Fruit fly (Drosophila melanogaster): ENCODE results near the gene RPA3.
"Not testable (repeated sequence)": the region's sequence is repeated elsewhere in the genome, so short reads cannot be mapped to it uniquely, and the experiment has no call there.

RPA3 gene

dm6 chrX:11621866-11622648, 6.4 kb upstream of the RPA3 start, which contains the start of gene Ptp10D:
TSS of gene Ptp10D (plus strand) at chrX:11622015.
- TF ChIP-seq CTCF (optimal IDR thresholded peaks at IDR 0.05) (no peak), CG8478 (optimal IDR thresholded peaks at IDR 0.05) (no peak)

dm6 chrX:11621315-11621865, 5.8 kb upstream of the RPA3 start:
- TF ChIP-seq CG8478 (optimal IDR thresholded peaks at IDR 0.05) (no peak), CTCF (optimal IDR thresholded peaks at IDR 0.05) (no peak)

- no peak for TF ChIP-seq CG8478 (optimal IDR thresholded peaks at IDR 0.05)
- TF ChIP-seq CTCF (optimal IDR thresholded peaks at IDR 0.05): no peak
Observed at dm6 chrX:11620527-11620926, 4.9 kb upstream of the RPA3 start.

DNA sequence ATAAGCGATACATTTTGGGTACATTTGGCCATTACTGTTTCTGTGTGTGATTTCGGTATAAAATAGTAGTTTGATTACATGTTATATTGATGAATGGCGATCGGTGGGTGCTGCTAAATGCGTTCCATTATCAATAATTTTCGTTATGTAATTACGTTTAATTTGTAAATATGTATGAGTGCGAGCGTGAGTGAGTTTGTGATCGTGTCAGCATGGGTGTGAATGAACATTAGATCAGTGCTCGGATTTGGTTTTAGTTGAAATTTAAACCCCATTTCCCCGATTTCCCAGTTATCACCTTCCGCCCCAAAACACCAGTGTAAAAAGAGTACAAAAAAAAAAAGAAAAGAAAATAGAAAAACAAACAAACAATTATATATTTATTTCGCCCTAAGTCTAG, 4.0 kb upstream of the RPA3 start:
- TF ChIP-seq CG8478 (optimal IDR thresholded peaks at IDR 0.05) (no peak), CTCF (optimal IDR thresholded peaks at IDR 0.05) (no peak)

- TF ChIP-seq CTCF (optimal IDR thresholded peaks at IDR 0.05): no peak
- TF ChIP-seq CG8478 (optimal IDR thresholded peaks at IDR 0.05): no peak
Observed at dm6 chrX:11616496-11616952, 884 bp upstream of the RPA3 start.

DNA sequence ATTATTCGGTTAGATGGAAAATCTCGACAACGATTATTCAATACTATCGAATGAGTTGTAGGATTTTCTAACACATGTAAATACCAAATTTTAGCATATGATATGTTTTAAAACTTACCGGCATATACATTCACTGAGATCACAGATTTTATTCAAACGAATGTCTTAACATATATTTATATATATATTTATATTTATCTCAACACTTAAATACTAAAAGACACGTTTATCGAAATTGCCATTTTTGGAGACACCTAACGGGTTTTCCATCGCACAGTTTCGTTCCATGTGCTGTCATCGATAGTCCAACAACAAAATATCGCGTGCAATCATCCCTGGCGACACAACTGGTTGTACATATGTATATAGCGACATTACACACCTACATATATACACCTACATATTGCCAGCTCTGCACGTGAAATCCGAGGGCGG, 4.0 kb downstream of the RPA3 start, which contains the start of the genes CG2247 and CG1703:
Gene CG2247, minus strand, starts transcription at position 8 of the 435 bp plus-strand sequence.
Gene CG1703, plus strand, starts transcription at position 283 of the 435 bp plus-strand sequence.
- TF ChIP-seq CG8478 (optimal IDR thresholded peaks at IDR 0.05) (no peak), CTCF (optimal IDR thresholded peaks at IDR 0.05) (no peak)

- no peak for TF ChIP-seq CG8478 (optimal IDR thresholded peaks at IDR 0.05)
- TF ChIP-seq CTCF (optimal IDR thresholded peaks at IDR 0.05): no peak
Observed at dm6 chrX:11611056-11611644, 4.5 kb downstream of the RPA3 start.

- no peak for TF ChIP-seq CG8478 (optimal IDR thresholded peaks at IDR 0.05)
- no peak for TF ChIP-seq CTCF (optimal IDR thresholded peaks at IDR 0.05)
Observed at dm6 chrX:11604094-11604493, 11.5 kb downstream of the RPA3 start, which contains the start of gene CG2533. TSS of gene CG2533 (minus strand) at chrX:11604194.

- TF ChIP-seq CTCF (optimal IDR thresholded peaks at IDR 0.05) (no peak), CG8478 (optimal IDR thresholded peaks at IDR 0.05) (no peak)
Observed at dm6 chrX:11601408-11601807, 14.2 kb downstream of the RPA3 start.

- no peak for TF ChIP-seq CTCF (optimal IDR thresholded peaks at IDR 0.05)
- no peak for TF ChIP-seq CG8478 (optimal IDR thresholded peaks at IDR 0.05)
Observed at dm6 chrX:11600795-11601358, 14.8 kb downstream of the RPA3 start.

- not testable (repeated sequence) for TF ChIP-seq CG8478, CTCF (optimal IDR thresholded peaks at IDR 0.05)
Observed at dm6 chrX:11599589-11599988, 16.1 kb downstream of the RPA3 start, which contains the start of gene rho-4. TSS of gene rho-4 (plus strand) at chrX:11599838.

dm6 chrX:11584075-11584474, 31.6 kb downstream of the RPA3 start, which contains the start of gene pkm:
TSS of gene pkm (minus strand) at chrX:11584175.
- TF ChIP-seq CG8478 (optimal IDR thresholded peaks at IDR 0.05) (no peak), CTCF (optimal IDR thresholded peaks at IDR 0.05) (no peak)

DNA sequence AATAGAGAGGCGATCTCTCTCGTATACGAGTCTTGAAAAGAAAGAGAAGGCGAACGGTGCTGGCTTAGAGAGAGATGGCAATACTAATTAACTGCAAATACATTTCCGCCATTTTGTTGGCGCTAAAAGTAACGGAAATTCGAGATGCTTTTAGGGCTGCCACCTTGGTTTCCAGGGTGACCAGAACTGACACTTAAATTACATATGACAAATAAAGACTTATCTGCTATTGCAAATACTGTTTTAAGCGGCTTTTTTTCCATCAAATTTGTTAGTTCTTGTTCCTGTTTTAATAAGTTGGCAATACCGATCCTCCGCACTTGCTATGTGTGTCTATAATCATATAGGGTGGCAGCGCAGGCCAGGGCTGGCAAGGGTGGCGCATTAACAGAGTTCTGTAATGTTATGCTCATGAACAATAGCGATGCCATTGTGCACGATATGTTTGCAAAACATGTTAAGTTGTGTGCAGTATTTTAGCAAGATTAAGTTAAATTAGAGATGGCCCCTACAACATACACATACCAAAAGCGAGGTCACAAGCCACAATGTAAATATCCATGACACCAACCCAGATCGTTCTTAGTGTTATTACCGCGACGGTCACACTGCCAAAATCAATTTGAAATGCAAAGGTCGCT, 35.3 kb downstream of the RPA3 start, which contains the start of gene nod:
Gene nod, plus strand, starts transcription at position 573 of the 641 bp plus-strand sequence.
- TF ChIP-seq CG8478 (optimal IDR thresholded peaks at IDR 0.05) (no peak), CTCF (optimal IDR thresholded peaks at IDR 0.05) (peak; percentile 62)

DNA sequence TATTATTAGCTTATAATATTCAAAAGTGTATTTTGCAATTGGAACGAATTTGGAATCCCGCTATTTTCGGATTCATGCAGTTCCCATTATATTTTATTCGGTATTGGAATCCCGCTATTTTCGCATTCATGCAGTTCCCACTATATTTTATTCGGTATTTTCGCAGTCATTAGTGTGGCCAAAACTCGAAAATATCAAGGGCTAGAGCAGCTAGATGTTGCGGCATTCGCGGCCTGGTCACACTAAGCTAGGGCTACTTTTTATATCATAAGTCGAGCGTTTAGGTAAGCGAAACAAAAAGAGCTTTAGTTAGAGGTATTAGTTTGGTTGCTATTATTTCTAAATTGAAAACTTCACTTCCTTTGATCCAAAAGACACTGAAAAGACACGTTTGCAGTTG, 36.8 kb downstream of the RPA3 start:
- TF ChIP-seq CTCF (optimal IDR thresholded peaks at IDR 0.05) (no peak), CG8478 (optimal IDR thresholded peaks at IDR 0.05) (no peak)

DNA sequence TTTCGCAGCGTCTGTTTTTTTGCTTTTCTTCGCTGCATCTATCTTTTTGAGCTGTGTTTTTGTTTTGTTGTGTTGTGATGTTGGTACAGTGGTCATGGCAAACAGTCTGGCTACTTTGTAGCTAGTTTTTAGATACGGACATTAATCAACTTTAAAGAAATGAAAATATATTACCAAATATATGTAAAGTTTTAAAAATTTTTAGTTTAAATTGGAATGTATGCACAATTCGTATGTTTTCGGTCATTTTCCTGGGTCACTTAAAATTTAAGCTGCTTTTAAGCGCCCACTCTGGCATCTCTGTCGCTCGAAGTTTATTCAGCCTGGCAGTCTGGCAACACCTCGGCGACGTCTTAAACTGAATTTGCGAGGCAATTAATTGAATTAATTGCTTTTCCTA, 39.1 kb downstream of the RPA3 start, which contains the start of gene CG11695:
Gene CG11695, plus strand, starts transcription at position 344 of the 400 bp plus-strand sequence.
- no peak for TF ChIP-seq CG8478 (optimal IDR thresholded peaks at IDR 0.05)
- no peak for TF ChIP-seq CTCF (optimal IDR thresholded peaks at IDR 0.05)

Data from S2 (cell line).